Worm (Caenorhabditis elegans) whole organism, dauer: ENCODE data around the gene srh-167.

ENCODE experiments used
- unc-62 ChIP-seq: sonication (generic microtip); optimal IDR thresholded peaks from 2 replicates; lab custom pipeline; 2017; ENCODE audit warnings: missing biosample characterization, missing genetic modification reagents, missing genetic modification characterization

Gene srh-167

ce11 chrV:16333412-16333811, at the start of gene srh-167:
Gene srh-167, plus strand, starts transcription at chrV:16333712.
- no peak for TF ChIP-seq unc-62 (GFP tag; lab: Kevin White, UChicago)

- no peak for TF ChIP-seq unc-62 (GFP tag; lab: Kevin White, UChicago)
These were observed 47.7 kb upstream of the srh-167 start, which contains the start of gene F28G4.4 for ce11 chrV:16285794-16286193. Gene F28G4.4, minus strand, starts transcription at chrV:16285894.

- no peak for TF ChIP-seq unc-62 (GFP tag; lab: Kevin White, UChicago)
These were observed 45.9 kb upstream of the srh-167 start, which contains the start of gene F28G4.3 for ce11 chrV:16287619-16288018. Gene F28G4.3, minus strand, starts transcription at chrV:16287719.

- TF ChIP-seq unc-62 (GFP tag; lab: Kevin White, UChicago): no peak
These were observed 41.1 kb upstream of the srh-167 start, which contains the start of gene oac-5 for ce11 chrV:16292409-16292808. Gene oac-5, plus strand, starts transcription at chrV:16292709.

ce11 chrV:16297070-16297469, 36.4 kb upstream of the srh-167 start, which contains the start of gene srbc-83:
Gene srbc-83, plus strand, starts transcription at chrV:16297370.
- TF ChIP-seq unc-62 (GFP tag; lab: Kevin White, UChicago): no peak

ce11 chrV:16298669-16299068, 34.8 kb upstream of the srh-167 start, which contains the start of gene srbc-84:
Gene srbc-84, plus strand, starts transcription at chrV:16298969.
- TF ChIP-seq unc-62 (GFP tag; lab: Kevin White, UChicago): no peak

ce11 chrV:16299834-16300233, 33.7 kb upstream of the srh-167 start:
- TF ChIP-seq unc-62 (GFP tag; lab: Kevin White, UChicago): no peak

- TF ChIP-seq unc-62 (GFP tag; lab: Kevin White, UChicago): no peak
These were observed 33.2 kb upstream of the srh-167 start, which contains the start of gene srbc-82 for ce11 chrV:16300276-16300675. Gene srbc-82, plus strand, starts transcription at chrV:16300576.

ce11 chrV:16302439-16302838, 31.1 kb upstream of the srh-167 start, which contains the start of the genes C31A11.13 and oac-6:
Gene C31A11.13, minus strand, starts transcription at chrV:16302551.
Gene oac-6, plus strand, starts transcription at chrV:16302717.
- TF ChIP-seq unc-62 (GFP tag; lab: Kevin White, UChicago): no peak

- TF ChIP-seq unc-62 (GFP tag; lab: Kevin White, UChicago): no peak
These were observed 26.3 kb upstream of the srh-167 start, which contains the start of gene srxa-7 for ce11 chrV:16307253-16307652. Gene srxa-7, plus strand, starts transcription at chrV:16307553.

- no peak for TF ChIP-seq unc-62 (GFP tag; lab: Kevin White, UChicago)
These were observed 25.2 kb upstream of the srh-167 start for ce11 chrV:16308343-16308742.

- TF ChIP-seq unc-62 (GFP tag; lab: Kevin White, UChicago): no peak
These were observed 24.0 kb upstream of the srh-167 start, which contains the start of gene oac-7 for ce11 chrV:16309523-16309922. Gene oac-7, plus strand, starts transcription at chrV:16309805.

- no peak for TF ChIP-seq unc-62 (GFP tag; lab: Kevin White, UChicago)
These were observed 18.5 kb upstream of the srh-167 start, which contains the start of gene str-214 for ce11 chrV:16315004-16315403. Gene str-214, plus strand, starts transcription at chrV:16315304.

ce11 chrV:16317244-16317643, 16.3 kb upstream of the srh-167 start, which contains the start of gene srh-180:
Gene srh-180, plus strand, starts transcription at chrV:16317544.
- no peak for TF ChIP-seq unc-62 (GFP tag; lab: Kevin White, UChicago)

- TF ChIP-seq unc-62 (GFP tag; lab: Kevin White, UChicago): no peak
These were observed 11.4 kb upstream of the srh-167 start for ce11 chrV:16322155-16322554.

ce11 chrV:16328849-16329248, 4.7 kb upstream of the srh-167 start, which contains the start of gene F57G8.7:
Gene F57G8.7, plus strand, starts transcription at chrV:16329149.
- TF ChIP-seq unc-62 (GFP tag; lab: Kevin White, UChicago): no peak

ce11 chrV:16336326-16336725, 2.8 kb downstream of the srh-167 start, which contains the start of gene srw-87:
Gene srw-87, plus strand, starts transcription at chrV:16336626.
- no peak for TF ChIP-seq unc-62 (GFP tag; lab: Kevin White, UChicago)
